Worm (Caenorhabditis elegans): Measurements from ENCODE around the gene ZC262.13.

DNA sequence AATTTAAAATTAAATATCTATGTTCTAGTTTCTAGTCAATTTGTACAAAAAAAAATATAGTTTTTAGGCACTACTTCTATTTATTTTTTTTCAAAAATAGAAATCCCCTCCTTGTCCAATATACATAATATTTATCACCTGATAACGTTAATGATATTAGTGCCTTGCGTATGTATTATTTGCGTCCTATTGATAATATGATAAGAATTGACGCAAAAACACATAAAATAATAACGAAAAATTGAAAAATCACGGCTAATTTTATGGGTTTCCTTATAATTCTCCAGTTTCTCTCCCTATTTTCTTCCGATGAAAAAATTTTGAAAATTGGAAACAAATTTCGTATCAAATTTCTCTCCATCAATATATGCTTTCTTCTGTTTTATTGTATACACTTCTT is 26.3 kb upstream of the ZC262.13 start:
- TF ChIP-seq snpc-4 (tag; optimal IDR thresholded peaks at IDR 0.05), result no peak
- no peak for TF ChIP-seq F13H6.1 (tag; optimal IDR thresholded peaks at IDR 0.05)
- no peak for TF ChIP-seq ztf-11 (tag; optimal IDR thresholded peaks at IDR 0.05)
- TF ChIP-seq mdl-1 (tag; optimal IDR thresholded peaks at IDR 0.05), result no peak
- no peak for TF ChIP-seq ceh-16 (tag; optimal IDR thresholded peaks at IDR 0.05)
- no peak for TF ChIP-seq elt-3 (tag; optimal IDR thresholded peaks at IDR 0.05)
- TF ChIP-seq nhr-237 (tag; optimal IDR thresholded peaks at IDR 0.05), result no peak
- TF ChIP-seq nhr-11 (tag; optimal IDR thresholded peaks at IDR 0.05), result no peak
- TF ChIP-seq egl-27 (tag; optimal IDR thresholded peaks at IDR 0.05), result no peak
- TF ChIP-seq sem-4 (tag; optimal IDR thresholded peaks at IDR 0.05), result no peak
- TF ChIP-seq ceh-82 (tag; optimal IDR thresholded peaks at IDR 0.05), result no peak
- TF ChIP-seq ztf-4 (tag; optimal IDR thresholded peaks at IDR 0.05), result no peak

Data from whole organism, L2 larva.